Worm (Caenorhabditis elegans): ENCODE data around the gene srx-113.

srx-113 gene

ce11 chrV:12632048-12632447 lies at the start of gene srx-113:
Gene srx-113 (minus strand): TSS chrV:12632148.
- no peak for TF ChIP-seq tra-4 (tag; optimal IDR thresholded peaks at IDR 0.05)
- TF ChIP-seq flt-1 (GFP tag; IDR thresholded peaks at IDR 0.05) = no peak
- TF ChIP-seq sea-1 (GFP tag; conservative IDR thresholded peaks at IDR 0.05) = no peak
- no peak for TF ChIP-seq tbx-11 (GFP tag; IDR thresholded peaks at IDR 0.05)
- TF ChIP-seq ceh-36 (tag; optimal IDR thresholded peaks at IDR 0.05) = no peak
- no peak for TF ChIP-seq hmbx-1 (tag; optimal IDR thresholded peaks at IDR 0.05)

- TF ChIP-seq aly-1 (tag; optimal IDR thresholded peaks at IDR 0.05) (no peak), scrt-1 (GFP tag; IDR thresholded peaks at IDR 0.05) (no peak), ceh-13 (GFP tag; optimal IDR thresholded peaks at IDR 0.05) (no peak), hmg-4 (GFP tag; optimal IDR thresholded peaks at IDR 0.05) (no peak)
These were observed 47.9 kb upstream of the srx-113 start, which contains the start of gene frpr-15 for ce11 chrV:12679807-12680206. Gene frpr-15 (plus strand): TSS chrV:12680107.

ce11 chrV:12679292-12679691 lies 47.3 kb upstream of the srx-113 start:
- TF ChIP-seq hmbx-1 (tag; optimal IDR thresholded peaks at IDR 0.05) (no peak), scrt-1 (GFP tag; IDR thresholded peaks at IDR 0.05) (no peak), F13C5.2 (tag; optimal IDR thresholded peaks at IDR 0.05) (no peak), ceh-36 (tag; optimal IDR thresholded peaks at IDR 0.05) (no peak), flt-1 (GFP tag; IDR thresholded peaks at IDR 0.05) (no peak), tra-4 (tag; optimal IDR thresholded peaks at IDR 0.05) (no peak), hnd-1 (tag; optimal IDR thresholded peaks at IDR 0.05) (no peak), tbx-11 (GFP tag; IDR thresholded peaks at IDR 0.05) (no peak), B0310.2 (tag; optimal IDR thresholded peaks at IDR 0.05) (no peak), ets-7 (tag; optimal IDR thresholded peaks at IDR 0.05) (no peak), hmg-4 (GFP tag; optimal IDR thresholded peaks at IDR 0.05) (no peak), ceh-13 (GFP tag; optimal IDR thresholded peaks at IDR 0.05) (no peak), pes-1 (GFP tag; IDR thresholded peaks at IDR 0.05) (no peak), sea-1 (GFP tag; conservative IDR thresholded peaks at IDR 0.05) (no peak), aly-1 (tag; optimal IDR thresholded peaks at IDR 0.05) (no peak), ama-1 (optimal IDR thresholded peaks at IDR 0.05) (no peak), tbx-37 (GFP tag; conservative IDR thresholded peaks at IDR 0.05) (no peak)

- TF ChIP-seq ama-1 (optimal IDR thresholded peaks at IDR 0.05) (no peak), flt-1 (GFP tag; IDR thresholded peaks at IDR 0.05) (no peak), aly-1 (tag; optimal IDR thresholded peaks at IDR 0.05) (no peak), tbx-11 (GFP tag; IDR thresholded peaks at IDR 0.05) (no peak), B0310.2 (tag; optimal IDR thresholded peaks at IDR 0.05) (no peak), pes-1 (GFP tag; IDR thresholded peaks at IDR 0.05) (no peak), ets-7 (tag; optimal IDR thresholded peaks at IDR 0.05) (no peak), ceh-36 (tag; optimal IDR thresholded peaks at IDR 0.05) (no peak), scrt-1 (GFP tag; IDR thresholded peaks at IDR 0.05) (no peak), hmg-4 (GFP tag; optimal IDR thresholded peaks at IDR 0.05) (no peak), hnd-1 (tag; optimal IDR thresholded peaks at IDR 0.05) (no peak), F13C5.2 (tag; optimal IDR thresholded peaks at IDR 0.05) (no peak), tbx-37 (GFP tag; conservative IDR thresholded peaks at IDR 0.05) (no peak), sea-1 (GFP tag; conservative IDR thresholded peaks at IDR 0.05) (no peak), tra-4 (tag; optimal IDR thresholded peaks at IDR 0.05) (no peak), hmbx-1 (tag; optimal IDR thresholded peaks at IDR 0.05) (no peak), ceh-13 (GFP tag; optimal IDR thresholded peaks at IDR 0.05) (no peak)
These were observed 44.4 kb upstream of the srx-113 start for ce11 chrV:12676299-12676698.

- TF ChIP-seq hmg-4 (GFP tag; optimal IDR thresholded peaks at IDR 0.05) (no peak), B0310.2 (tag; optimal IDR thresholded peaks at IDR 0.05) (no peak), flt-1 (GFP tag; IDR thresholded peaks at IDR 0.05) (no peak), aly-1 (tag; optimal IDR thresholded peaks at IDR 0.05) (no peak), tbx-37 (GFP tag; conservative IDR thresholded peaks at IDR 0.05) (no peak), ama-1 (optimal IDR thresholded peaks at IDR 0.05) (no peak)
These were observed 41.8 kb upstream of the srx-113 start for ce11 chrV:12673745-12674144.

ce11 chrV:12670607-12671006 lies 38.7 kb upstream of the srx-113 start, which contains the start of gene srx-116:
Gene srx-116 (plus strand): TSS chrV:12670907.
- TF ChIP-seq tbx-37 (GFP tag; conservative IDR thresholded peaks at IDR 0.05) (no peak), B0310.2 (tag; optimal IDR thresholded peaks at IDR 0.05) (no peak), scrt-1 (GFP tag; IDR thresholded peaks at IDR 0.05) (no peak), ama-1 (optimal IDR thresholded peaks at IDR 0.05) (no peak), hmg-4 (GFP tag; optimal IDR thresholded peaks at IDR 0.05) (no peak), ceh-36 (tag; optimal IDR thresholded peaks at IDR 0.05) (no peak), tbx-11 (GFP tag; IDR thresholded peaks at IDR 0.05) (no peak), F13C5.2 (tag; optimal IDR thresholded peaks at IDR 0.05) (no peak), hmbx-1 (tag; optimal IDR thresholded peaks at IDR 0.05) (no peak), flt-1 (GFP tag; IDR thresholded peaks at IDR 0.05) (no peak), hnd-1 (tag; optimal IDR thresholded peaks at IDR 0.05) (no peak), ets-7 (tag; optimal IDR thresholded peaks at IDR 0.05) (no peak), ceh-13 (GFP tag; optimal IDR thresholded peaks at IDR 0.05) (no peak), aly-1 (tag; optimal IDR thresholded peaks at IDR 0.05) (no peak), sea-1 (GFP tag; conservative IDR thresholded peaks at IDR 0.05) (no peak)

- TF ChIP-seq ama-1 (optimal IDR thresholded peaks at IDR 0.05) = no peak
- no peak for TF ChIP-seq scrt-1 (GFP tag; IDR thresholded peaks at IDR 0.05)
These were observed 36.0 kb upstream of the srx-113 start, which contains the start of gene W05B10.4 for ce11 chrV:12667926-12668325. Gene W05B10.4 (plus strand): TSS chrV:12668226.

ce11 chrV:12667397-12667796 lies 35.4 kb upstream of the srx-113 start:
- no peak for TF ChIP-seq pes-1 (GFP tag; IDR thresholded peaks at IDR 0.05)
- TF ChIP-seq flt-1 (GFP tag; IDR thresholded peaks at IDR 0.05) = no peak
- TF ChIP-seq ceh-36 (tag; optimal IDR thresholded peaks at IDR 0.05) = no peak
- no peak for TF ChIP-seq tra-4 (tag; optimal IDR thresholded peaks at IDR 0.05)
- no peak for TF ChIP-seq B0310.2 (tag; optimal IDR thresholded peaks at IDR 0.05)
- no peak for TF ChIP-seq hnd-1 (tag; optimal IDR thresholded peaks at IDR 0.05)
- no peak for TF ChIP-seq ceh-13 (GFP tag; optimal IDR thresholded peaks at IDR 0.05)
- no peak for TF ChIP-seq aly-1 (tag; optimal IDR thresholded peaks at IDR 0.05)
- TF ChIP-seq hmbx-1 (tag; optimal IDR thresholded peaks at IDR 0.05) = no peak
